Fruit fly (Drosophila melanogaster) whole organism, embryonic: ENCODE results near the gene cac.

Experiments used
- Blimp-1 ChIP-seq: fragments of 200-800 bp; sonication (Bioruptor generic); optimal IDR thresholded peaks from 3 replicates; lab custom pipeline; 2018; ENCODE audit warnings: missing biosample characterization, missing genetic modification characterization, mild to moderate bottlenecking, moderate library complexity, missing genetic modification reagents
- CG11560 ChIP-seq: fragments of 200-800 bp; sonication (Bioruptor generic); IDR thresholded peaks from 3 replicates; pipeline ENCODE4 v1.3.6; 2022; ENCODE audit warnings: missing biosample characterization, missing genetic modification characterization
- CG12071 ChIP-seq: fragments of 200-800 bp; sonication (Bioruptor generic); optimal IDR thresholded peaks from 3 replicates; lab custom pipeline; 2018; ENCODE audit warnings: missing biosample characterization, mild to moderate bottlenecking, missing genetic modification characterization
- CG12155 ChIP-seq: fragments of 200-800 bp; sonication (Bioruptor generic); optimal IDR thresholded peaks from 3 replicates; lab custom pipeline; 2016; ENCODE audit warnings: missing biosample characterization, missing genetic modification characterization
- CG12659 ChIP-seq: fragments of 200-800 bp; sonication (Bioruptor generic); optimal IDR thresholded peaks from 3 replicates; lab custom pipeline; 2017; ENCODE audit warnings: mild to moderate bottlenecking, missing biosample characterization, missing genetic modification reagents, missing genetic modification characterization
- CG13775 ChIP-seq: fragments of 200-800 bp; sonication (Bioruptor generic); optimal IDR thresholded peaks from 3 replicates; lab custom pipeline; 2017; ENCODE audit warnings: missing biosample characterization, mild to moderate bottlenecking, missing genetic modification characterization
- CG14441 ChIP-seq: fragments of 200-800 bp; sonication (Bioruptor generic); IDR thresholded peaks from 2 replicates; pipeline ENCODE4 v1.3.6; 2022; ENCODE audit warnings: missing biosample characterization, missing genetic modification characterization
- CG15601 ChIP-seq: fragments of 200-800 bp; sonication (Bioruptor generic); optimal IDR thresholded peaks from 3 replicates; lab custom pipeline; 2019; ENCODE audit warnings: missing biosample characterization, mild to moderate bottlenecking, missing genetic modification characterization, moderate library complexity
- CG17361 ChIP-seq: fragments of 200-800 bp; sonication (Bioruptor generic); IDR thresholded peaks from 3 replicates; pipeline ENCODE4 v1.3.6; 2022; ENCODE audit warnings: missing biosample characterization, missing genetic modification characterization
- CG17612 ChIP-seq: fragments of 200-800 bp; sonication (Bioruptor generic); IDR thresholded peaks from 2 replicates; pipeline ENCODE4 v1.3.6; 2022; ENCODE audit warnings: missing biosample characterization, missing genetic modification characterization
- CG18011 ChIP-seq: fragments of 200-800 bp; sonication (Bioruptor generic); optimal IDR thresholded peaks from 2 replicates; lab custom pipeline; 2017; ENCODE audit warnings: missing biosample characterization, missing genetic modification characterization, mild to moderate bottlenecking, moderate library complexity, missing genotype
- CG2678 ChIP-seq: fragments of 200-800 bp; sonication (Bioruptor generic); optimal IDR thresholded peaks from 3 replicates; lab custom pipeline; 2019; ENCODE audit warnings: missing biosample characterization, mild to moderate bottlenecking, missing genetic modification characterization, moderate library complexity
- CG30020 ChIP-seq: fragments of 200-800 bp; optimal IDR thresholded peaks from 2 replicates; lab custom pipeline; 2019; ENCODE audit warnings: missing biosample characterization, mild to moderate bottlenecking, missing genetic modification characterization, moderate library complexity
- CG3065 ChIP-seq: fragments of 200-800 bp; sonication (Bioruptor generic); optimal IDR thresholded peaks from 2 replicates; lab custom pipeline; 2016; ENCODE audit warnings: missing biosample characterization, missing genetic modification characterization
- CG4707 ChIP-seq: fragments of 200-800 bp; sonication (Bioruptor generic); optimal IDR thresholded peaks from 2 replicates; lab custom pipeline; 2018; ENCODE audit warnings: missing biosample characterization, mild to moderate bottlenecking, missing genetic modification characterization, moderate library complexity
- CG7271 ChIP-seq: fragments of 200-800 bp; sonication (Bioruptor generic); optimal IDR thresholded peaks from 2 replicates; lab custom pipeline; 2018; ENCODE audit warnings: missing biosample characterization, mild to moderate bottlenecking, missing genetic modification characterization, moderate library complexity
- D ChIP-seq, 2 experiments: fragments of 200-800 bp in 1 of 2; fragments of >200 bp in 1 of 2; sonication (Bioruptor generic) in 1 of 2; optimal IDR thresholded peaks; 2 replicates in 1 of 2; 3 replicates in 1 of 2; lab custom pipeline; 2017; ENCODE audit warnings: mild to moderate bottlenecking in 1 of 2, missing biosample characterization in 1 of 2, missing genetic modification characterization in 1 of 2, missing genetic modification reagents in 1 of 2
- GATAe ChIP-seq: fragments of 200-800 bp; sonication (Bioruptor generic); conservative IDR thresholded peaks from 2 replicates; pipeline ENCODE4 v1.3.6; 2022; ENCODE audit warnings: missing biosample characterization, missing genetic modification characterization
- HHEX ChIP-seq: fragments of 200-800 bp; sonication (Bioruptor generic); optimal IDR thresholded peaks from 3 replicates; lab custom pipeline; 2017; ENCODE audit warnings: missing biosample characterization, mild to moderate bottlenecking, missing genetic modification characterization, missing genetic modification reagents
- HLH3B ChIP-seq: fragments of 200-800 bp; sonication (Bioruptor generic); IDR thresholded peaks from 2 replicates; pipeline ENCODE4 v1.3.6; 2022; ENCODE audit warnings: missing biosample characterization, missing genetic modification characterization
- HLH4C ChIP-seq: fragments of 200-800 bp; sonication (Bioruptor generic); IDR thresholded peaks from 3 replicates; pipeline ENCODE4 v1.3.6; 2022; ENCODE audit warnings: missing biosample characterization, missing genetic modification characterization; ENCODE audit not compliant: partially characterized antibody
- Hey ChIP-seq: fragments of 200-800 bp; sonication (Bioruptor generic); optimal IDR thresholded peaks from 3 replicates; lab custom pipeline; 2018; ENCODE audit warnings: missing biosample characterization, mild to moderate bottlenecking, missing genetic modification characterization
- Hmx ChIP-seq: fragments of 200-800 bp; sonication (Bioruptor generic); optimal IDR thresholded peaks from 2 replicates; lab custom pipeline; 2016; ENCODE audit warnings: missing biosample characterization, missing genetic modification characterization
- Hr78 ChIP-seq, 2 experiments: fragments of 200-800 bp in 1 of 2; fragments of >200 bp in 1 of 2; sonication (Bioruptor generic) in 1 of 2; optimal IDR thresholded peaks; 2 replicates each; lab custom pipeline; 2017 to 2019; ENCODE audit warnings: missing biosample characterization in 2 of 2, missing genetic modification characterization in 2 of 2, mild to moderate bottlenecking in 1 of 2, moderate library complexity in 1 of 2
- Jarid2 ChIP-seq: fragments of 200-800 bp; sonication (Bioruptor generic); optimal IDR thresholded peaks from 3 replicates; lab custom pipeline; 2017; ENCODE audit warnings: mild to moderate bottlenecking, missing biosample characterization, missing genetic modification reagents, missing genetic modification characterization
- Mrtf ChIP-seq: fragments of 200-800 bp; sonication (Bioruptor generic); IDR thresholded peaks from 3 replicates; pipeline ENCODE4 v1.3.6; 2022; ENCODE audit warnings: missing biosample characterization, missing genetic modification characterization
- Nf-YA ChIP-seq: fragments of 200-800 bp; sonication (Bioruptor generic); IDR thresholded peaks from 2 replicates; pipeline ENCODE4 v1.3.6; 2022; ENCODE audit warnings: missing biosample characterization, missing genetic modification characterization
- Optix ChIP-seq: fragments of 200-800 bp; sonication (Bioruptor generic); IDR thresholded peaks from 3 replicates; pipeline ENCODE4 v1.3.6; 2022; ENCODE audit warnings: missing biosample characterization, missing genetic modification characterization
- cas ChIP-seq: fragments of 200-800 bp; sonication (Bioruptor generic); IDR thresholded peaks from 2 replicates; pipeline ENCODE4 v1.3.6; 2022; ENCODE audit warnings: missing biosample characterization, missing genetic modification characterization
- chif ChIP-seq, 2 experiments: fragments of 200-800 bp; sonication (Bioruptor generic); optimal IDR thresholded peaks; 3 replicates each; lab custom pipeline; 2016; ENCODE audit warnings: missing biosample characterization in 2 of 2, missing genetic modification characterization in 2 of 2
- chm ChIP-seq: fragments of 200-800 bp; sonication (Bioruptor generic); IDR thresholded peaks from 2 replicates; pipeline ENCODE4 v1.3.6; 2022; ENCODE audit warnings: missing biosample characterization, missing genetic modification characterization
- dmrt11E ChIP-seq: fragments of 200-800 bp; sonication (Bioruptor generic); optimal IDR thresholded peaks from 3 replicates; lab custom pipeline; 2018; ENCODE audit warnings: missing biosample characterization, mild to moderate bottlenecking, missing genetic modification characterization, moderate library complexity
- esg ChIP-seq: fragments of 200-800 bp; sonication (Bioruptor generic); conservative IDR thresholded peaks from 2 replicates; pipeline ENCODE4 v1.3.6; 2022; ENCODE audit warnings: missing biosample characterization, missing genetic modification characterization
- gce ChIP-seq: fragments of 200-800 bp; sonication (Bioruptor generic); IDR thresholded peaks from 3 replicates; pipeline ENCODE4 v1.3.6; 2022; ENCODE audit warnings: missing biosample characterization, missing genetic modification characterization
- gcm ChIP-seq: fragments of 200-800 bp; sonication (Bioruptor generic); optimal IDR thresholded peaks from 2 replicates; lab custom pipeline; 2019; ENCODE audit warnings: missing biosample characterization, mild to moderate bottlenecking, missing genetic modification characterization, moderate library complexity
- gsb-n ChIP-seq: fragments of 200-800 bp; sonication (Bioruptor generic); optimal IDR thresholded peaks from 3 replicates; lab custom pipeline; 2018; ENCODE audit warnings: missing biosample characterization, mild to moderate bottlenecking, missing genetic modification characterization
- hb ChIP-seq: fragments of 200-800 bp; sonication (Bioruptor generic); IDR thresholded peaks from 3 replicates; pipeline ENCODE4 v1.3.6; 2022; ENCODE audit warnings: missing biosample characterization, missing genetic modification characterization; ENCODE audit not compliant: partially characterized antibody
- hth ChIP-seq: fragments of >200 bp; optimal IDR thresholded peaks from 2 replicates; lab custom pipeline; 2017; ENCODE audit warnings: inconsistent platforms
- kay ChIP-seq: fragments of 200-800 bp; sonication (Bioruptor generic); optimal IDR thresholded peaks from 2 replicates; lab custom pipeline; 2016; ENCODE audit warnings: missing biosample characterization, missing genetic modification characterization
- luna ChIP-seq: fragments of 200-800 bp; sonication (Bioruptor generic); optimal IDR thresholded peaks from 2 replicates; lab custom pipeline; 2016; ENCODE audit warnings: missing biosample characterization, missing genetic modification characterization
- otp ChIP-seq: fragments of 200-800 bp; sonication (Bioruptor generic); IDR thresholded peaks from 3 replicates; pipeline ENCODE4, ENCODE4 v1.3.6; 2022; ENCODE audit warnings: missing biosample characterization, missing genetic modification characterization
- ranshi ChIP-seq: fragments of 200-800 bp; sonication (Bioruptor generic); IDR thresholded peaks from 2 replicates; pipeline ENCODE4 v1.3.6; 2022; ENCODE audit warnings: missing biosample characterization, missing genetic modification characterization
- rib ChIP-seq: fragments of 200-800 bp; sonication (Bioruptor generic); IDR thresholded peaks from 2 replicates; pipeline ENCODE4 v1.3.6; 2022; ENCODE audit warnings: missing biosample characterization, missing genetic modification characterization
- scrt ChIP-seq: fragments of 200-800 bp; sonication (Bioruptor generic); optimal IDR thresholded peaks from 2 replicates; lab custom pipeline; 2018; ENCODE audit warnings: missing biosample characterization, mild to moderate bottlenecking, missing genetic modification characterization, moderate library complexity
- shn ChIP-seq: fragments of 200-800 bp; sonication (Bioruptor generic); optimal IDR thresholded peaks from 3 replicates; lab custom pipeline; 2016; ENCODE audit warnings: missing biosample characterization, missing genetic modification characterization
- slou ChIP-seq: fragments of 200-800 bp; sonication (Bioruptor generic); optimal IDR thresholded peaks from 3 replicates; lab custom pipeline; 2016; ENCODE audit warnings: missing biosample characterization, missing genetic modification characterization
- trem ChIP-seq: fragments of 200-800 bp; optimal IDR thresholded peaks from 3 replicates; lab custom pipeline; 2019; ENCODE audit warnings: missing biosample characterization, mild to moderate bottlenecking, missing genetic modification characterization, moderate library complexity

Gene cac

dm6 chrX:12028825-12029514 is 44.1 kb upstream of the cac start, which contains the start of gene Usp7 (continued):
- TF ChIP-seq Hmx (GFP tag; lab: Kevin White, UChicago) (no peak), Blimp-1 (GFP tag; lab: Kevin White, UChicago) (no peak), HLH4C (GFP tag; lab: Robert Waterston, UW) (peak; percentile 94), esg (GFP tag; lab: Robert Waterston, UW) (no peak), slou (no peak), chm (GFP tag; lab: Robert Waterston, UW) (no peak), HLH3B (GFP tag; lab: Robert Waterston, UW) (no peak; the same call in 1 of the 2 replicates), CG7271 (tag; lab: Kevin White, UChicago) (no peak), kay (GFP tag; lab: Kevin White, UChicago) (no peak), CG14441 (no peak), CG13775 (GFP tag; lab: Kevin White, UChicago) (no peak), Optix (GFP tag; lab: Robert Waterston, UW) (no peak), Nf-YA (GFP tag; lab: Robert Waterston, UW) (no peak), shn (GFP tag; lab: Kevin White, UChicago) (no peak), CG2678 (tag; lab: Kevin White, UChicago) (no peak), scrt (GFP tag; lab: Kevin White, UChicago) (no peak), chif (GFP tag; optimal IDR thresholded peaks at IDR 0.05; lab: Kevin White, UChicago) (no peak), trem (tag; lab: Kevin White, UChicago) (peak; percentile 42), Hr78 (GFP tag; optimal IDR thresholded peaks at IDR 0.05; lab: Kevin White, UChicago) (no peak), CG18011 (GFP tag; lab: Kevin White, UChicago) (no peak), gcm (GFP tag; lab: Kevin White, UChicago) (peak; percentile 8), CG12155 (GFP tag; lab: Kevin White, UChicago) (no peak), Mrtf (GFP tag; lab: Robert Waterston, UW) (no peak), CG3065 (no peak), gsb-n (tag; lab: Kevin White, UChicago) (no peak), ranshi (GFP tag; lab: Robert Waterston, UW) (no peak), Hey (tag; lab: Kevin White, UChicago) (no peak), gce (GFP tag; lab: Robert Waterston, UW) (no peak), D (optimal IDR thresholded peaks at IDR 0.05; lab: Kevin White, UChicago) (no peak), D (GFP tag; optimal IDR thresholded peaks at IDR 0.05; lab: Kevin White, UChicago) (no peak), dmrt11E (tag; lab: Kevin White, UChicago) (no peak), CG4707 (GFP tag; lab: Kevin White, UChicago) (no peak), CG17361 (GFP tag; lab: Robert Waterston, UW) (no peak; the same call in 2 of the 3 replicates), otp (no peak), luna (GFP tag; lab: Kevin White, UChicago) (no peak), CG15601 (peak; percentile 52), HHEX (GFP tag; lab: Kevin White, UChicago) (no peak), hth (lab: Kevin White, UChicago) (no peak), cas (GFP tag; lab: Robert Waterston, UW) (no peak), hb (GFP tag; lab: Robert Waterston, UW) (peak; percentile 93), GATAe (GFP tag; lab: Robert Waterston, UW) (no peak), CG30020 (peak; percentile 91), CG12071 (GFP tag; lab: Kevin White, UChicago) (no peak), CG11560 (tag; lab: Robert Waterston, UW) (no peak; the same call in 2 of the 3 replicates), CG12659 (peak; percentile 75), CG17612 (GFP tag; lab: Robert Waterston, UW) (no peak), Jarid2 (no peak), rib (GFP tag; lab: Robert Waterston, UW) (no peak)
